Fruit fly (Drosophila melanogaster) whole organism, embryonic: ENCODE data around the gene CG2247.
A peak's percentile ranks its signal among the peaks of the same experiment; 100 is the strongest.

Experiments used
- Awh ChIP-seq: fragments of 200-800 bp; sonication (Bioruptor generic); IDR thresholded peaks from 2 replicates; pipeline ENCODE4, ENCODE4 v1.3.6; 2022; ENCODE audit warnings: missing biosample characterization, missing genetic modification characterization
- Bgb ChIP-seq: fragments of 200-800 bp; sonication (Bioruptor generic); IDR thresholded peaks from 2 replicates; pipeline ENCODE4 v1.3.6; 2022; ENCODE audit warnings: missing biosample characterization, missing genetic modification characterization; ENCODE audit not compliant: partially characterized antibody
- C15 ChIP-seq: fragments of 200-800 bp; sonication (Bioruptor generic); IDR thresholded peaks from 3 replicates; pipeline ENCODE4 v1.3.6; 2022; ENCODE audit warnings: missing biosample characterization, missing genetic modification characterization
- CG10979 ChIP-seq: fragments of 200-800 bp; sonication (Bioruptor generic); optimal IDR thresholded peaks from 2 replicates; lab custom pipeline; 2018; ENCODE audit warnings: missing biosample characterization, mild to moderate bottlenecking, missing genetic modification characterization, moderate library complexity
- CG11560 ChIP-seq: fragments of 200-800 bp; sonication (Bioruptor generic); IDR thresholded peaks from 3 replicates; pipeline ENCODE4 v1.3.6; 2022; ENCODE audit warnings: missing biosample characterization, missing genetic modification characterization
- CG12942 ChIP-seq: fragments of 200-800 bp; sonication (Bioruptor generic); optimal IDR thresholded peaks from 3 replicates; lab custom pipeline; 2016; ENCODE audit warnings: missing biosample characterization, missing genetic modification characterization
- CG13624 ChIP-seq: fragments of 200-800 bp; sonication (Bioruptor generic); optimal IDR thresholded peaks from 2 replicates; lab custom pipeline; 2016; ENCODE audit warnings: missing biosample characterization, missing genetic modification characterization
- CG14667 ChIP-seq: fragments of 200-800 bp; sonication (Bioruptor generic); IDR thresholded peaks from 2 replicates; pipeline ENCODE4 v1.3.6; 2022; ENCODE audit warnings: missing biosample characterization, missing genetic modification characterization
- CG14965 ChIP-seq: fragments of 200-800 bp; sonication (Bioruptor generic); optimal IDR thresholded peaks from 2 replicates; lab custom pipeline; 2016; ENCODE audit warnings: missing biosample characterization, missing genetic modification characterization, borderline replicate concordance
- CG15073 ChIP-seq: fragments of 200-800 bp; sonication (Bioruptor generic); optimal IDR thresholded peaks from 2 replicates; lab custom pipeline; 2016; ENCODE audit warnings: missing biosample characterization, missing genetic modification characterization
- CG16813 ChIP-seq: fragments of 200-800 bp; sonication (Bioruptor generic); IDR thresholded peaks from 3 replicates; pipeline ENCODE4 v1.3.6; 2022; ENCODE audit warnings: missing biosample characterization, missing genetic modification characterization; ENCODE audit not compliant: partially characterized antibody
- CG16863 ChIP-seq: fragments of 200-800 bp; sonication (Bioruptor generic); optimal IDR thresholded peaks from 3 replicates; lab custom pipeline; 2016; ENCODE audit warnings: missing biosample characterization, missing genetic modification characterization
- CG17361 ChIP-seq: fragments of 200-800 bp; sonication (Bioruptor generic); IDR thresholded peaks from 3 replicates; pipeline ENCODE4 v1.3.6; 2022; ENCODE audit warnings: missing biosample characterization, missing genetic modification characterization
- CG18619 ChIP-seq: fragments of 200-800 bp; sonication (Bioruptor generic); optimal IDR thresholded peaks from 3 replicates; lab custom pipeline; 2017; ENCODE audit warnings: missing biosample characterization, mild to moderate bottlenecking, missing genetic modification characterization
- CG18764 ChIP-seq: fragments of 200-800 bp; sonication (Bioruptor generic); optimal IDR thresholded peaks from 3 replicates; lab custom pipeline; 2016; ENCODE audit warnings: missing biosample characterization, missing genetic modification characterization
- CG2889 ChIP-seq: fragments of 200-800 bp; sonication (Bioruptor generic); IDR thresholded peaks from 3 replicates; pipeline ENCODE4 v1.3.6; 2022; ENCODE audit warnings: missing biosample characterization, missing genetic modification characterization
- CG31224 ChIP-seq: fragments of 200-800 bp; sonication (Bioruptor generic); IDR thresholded peaks from 2 replicates; pipeline ENCODE4 v1.3.6; 2022; ENCODE audit warnings: missing biosample characterization, missing genetic modification characterization
- CG32532 ChIP-seq: fragments of 200-800 bp; sonication (Bioruptor generic); IDR thresholded peaks from 2 replicates; pipeline ENCODE4 v1.3.6; 2022; ENCODE audit warnings: missing biosample characterization, missing genetic modification characterization
- CG32772 ChIP-seq: fragments of 200-800 bp; sonication (Bioruptor generic); IDR thresholded peaks from 2 replicates; pipeline ENCODE4 v1.3.6; 2022; ENCODE audit warnings: missing biosample characterization, missing genetic modification characterization
- CG3847 ChIP-seq: fragments of 200-800 bp; sonication (Bioruptor generic); IDR thresholded peaks from 2 replicates; pipeline ENCODE4 v1.3.6; 2022; ENCODE audit warnings: missing biosample characterization, missing genetic modification characterization
- CG4730 ChIP-seq: fragments of 200-800 bp; sonication (Bioruptor generic); IDR thresholded peaks from 2 replicates; pipeline ENCODE4 v1.3.6; 2022; ENCODE audit warnings: missing biosample characterization, missing genetic modification characterization
- CG4820 ChIP-seq: fragments of 200-800 bp; sonication (Bioruptor generic); optimal IDR thresholded peaks from 3 replicates; lab custom pipeline; 2016; ENCODE audit warnings: missing biosample characterization, missing genetic modification characterization
- CG6272 ChIP-seq: fragments of 200-800 bp; sonication (Bioruptor generic); IDR thresholded peaks from 2 replicates; pipeline ENCODE4 v1.3.6; 2022; ENCODE audit warnings: missing biosample characterization, missing genetic modification characterization
- CG7357 ChIP-seq: fragments of 200-800 bp; sonication (Bioruptor generic); IDR thresholded peaks from 3 replicates; pipeline ENCODE4 v1.3.6; 2022; ENCODE audit warnings: missing biosample characterization, missing genetic modification characterization
- CG8290 ChIP-seq, 3 experiments: fragments of 200-800 bp; sonication (Bioruptor generic); optimal IDR thresholded peaks; 2 replicates each; lab custom pipeline; 2016 to 2019; ENCODE audit warnings: missing biosample characterization in 3 of 3, missing genetic modification characterization in 3 of 3, mild to moderate bottlenecking in 2 of 3, moderate library complexity in 1 of 3
- CG8388 ChIP-seq: fragments of 200-800 bp; sonication (Bioruptor generic); optimal IDR thresholded peaks from 2 replicates; lab custom pipeline; 2019; ENCODE audit warnings: missing biosample characterization, mild to moderate bottlenecking, missing genetic modification characterization, moderate library complexity
- CG9609 ChIP-seq: fragments of 200-800 bp; sonication (Bioruptor generic); optimal IDR thresholded peaks from 3 replicates; lab custom pipeline; 2016; ENCODE audit warnings: missing biosample characterization, missing genetic modification characterization
- ERR ChIP-seq: fragments of 200-800 bp; sonication (Bioruptor generic); optimal IDR thresholded peaks from 2 replicates; lab custom pipeline; 2016; ENCODE audit warnings: missing biosample characterization, missing genetic modification characterization
- Fer2 ChIP-seq: fragments of 200-800 bp; sonication (Bioruptor generic); optimal IDR thresholded peaks from 2 replicates; lab custom pipeline; 2018; ENCODE audit warnings: missing biosample characterization, mild to moderate bottlenecking, missing genetic modification characterization, moderate library complexity
- Hmr ChIP-seq: fragments of 200-800 bp; sonication (Bioruptor generic); optimal IDR thresholded peaks from 3 replicates; lab custom pipeline; 2017; ENCODE audit warnings: mild to moderate bottlenecking, missing biosample characterization, missing genetic modification reagents, missing genetic modification characterization
- Lhr ChIP-seq: fragments of 200-800 bp; sonication (Bioruptor generic); optimal IDR thresholded peaks from 3 replicates; lab custom pipeline; 2017; ENCODE audit warnings: mild to moderate bottlenecking, missing biosample characterization, missing genetic modification reagents, missing genetic modification characterization
- MTF-1 ChIP-seq: fragments of 200-800 bp; sonication (Bioruptor generic); optimal IDR thresholded peaks from 2 replicates; lab custom pipeline; 2018; ENCODE audit warnings: missing biosample characterization, mild to moderate bottlenecking, missing genetic modification characterization, borderline replicate concordance
- Myb ChIP-seq: fragments of 200-800 bp; sonication (Bioruptor generic); optimal IDR thresholded peaks from 2 replicates; lab custom pipeline; 2016; ENCODE audit warnings: missing biosample characterization, missing genetic modification characterization
- Nf-YC ChIP-seq: fragments of 200-800 bp; optimal IDR thresholded peaks from 3 replicates; lab custom pipeline; 2019; ENCODE audit warnings: missing biosample characterization, mild to moderate bottlenecking, missing genetic modification characterization, moderate library complexity
- Poxn ChIP-seq: fragments of 200-800 bp; sonication (Bioruptor generic); IDR thresholded peaks from 2 replicates; pipeline ENCODE4 v1.3.6; 2022; ENCODE audit warnings: missing biosample characterization, missing genetic modification characterization
- Ptx1 ChIP-seq: fragments of 200-800 bp; sonication (Bioruptor generic); IDR thresholded peaks from 2 replicates; pipeline ENCODE4 v1.3.6; 2022; ENCODE audit warnings: missing biosample characterization, missing genetic modification characterization
- Xrp1 ChIP-seq: fragments of 200-800 bp; sonication (Bioruptor generic); IDR thresholded peaks from 2 replicates; pipeline ENCODE4 v1.3.6; 2022; ENCODE audit warnings: missing biosample characterization, missing genetic modification characterization
- abd-A ChIP-seq: fragments of 200-800 bp; sonication (Bioruptor generic); optimal IDR thresholded peaks from 3 replicates; lab custom pipeline; 2019; ENCODE audit warnings: missing biosample characterization, mild to moderate bottlenecking, missing genetic modification characterization, moderate library complexity
- btn ChIP-seq: fragments of 200-800 bp; sonication (Bioruptor generic); optimal IDR thresholded peaks from 2 replicates; lab custom pipeline; 2016; ENCODE audit warnings: missing biosample characterization, missing genetic modification characterization
- disco-r ChIP-seq: fragments of 200-800 bp; sonication (Bioruptor generic); optimal IDR thresholded peaks from 2 replicates; lab custom pipeline; 2016; ENCODE audit warnings: missing biosample characterization, missing genetic modification characterization
- kah ChIP-seq: fragments of 200-800 bp; sonication (Bioruptor generic); optimal IDR thresholded peaks from 2 replicates; lab custom pipeline; 2018; ENCODE audit warnings: missing biosample characterization, mild to moderate bottlenecking, missing genetic modification characterization
- oc ChIP-seq: fragments of 200-800 bp; sonication (Bioruptor generic); optimal IDR thresholded peaks from 2 replicates; lab custom pipeline; 2018; ENCODE audit warnings: missing biosample characterization, mild to moderate bottlenecking, missing genetic modification characterization, moderate library complexity
- onecut ChIP-seq: fragments of 200-800 bp; sonication (Bioruptor generic); IDR thresholded peaks from 2 replicates; pipeline ENCODE4 v1.3.6; 2022; ENCODE audit warnings: missing biosample characterization, missing genetic modification characterization
- prd ChIP-seq, 3 experiments: fragments of >200 bp in 2 of 3; fragments of 200-800 bp in 1 of 3; sonication (Bioruptor generic) in 1 of 3; optimal IDR thresholded peaks in 2 of 3; IDR thresholded peaks in 1 of 3; 2 replicates in 2 of 3; 3 replicates in 1 of 3; pipeline versions ENCODE4 v1.3.6 to Lab custom; 2017 to 2022; ENCODE audit warnings: missing biosample characterization in 1 of 3, missing genetic modification characterization in 1 of 3
- row ChIP-seq: fragments of 200-800 bp; sonication (Bioruptor generic); IDR thresholded peaks from 3 replicates; pipeline ENCODE4 v1.3.6; 2022; ENCODE audit warnings: missing biosample characterization, missing genetic modification characterization
- so ChIP-seq: fragments of 200-800 bp; sonication (Bioruptor generic); IDR thresholded peaks from 3 replicates; pipeline ENCODE4 v1.3.6; 2022; ENCODE audit warnings: missing biosample characterization, missing genetic modification characterization
- sob ChIP-seq: fragments of 200-800 bp; sonication (Bioruptor generic); IDR thresholded peaks from 2 replicates; pipeline ENCODE4 v1.3.6; 2022; ENCODE audit warnings: missing biosample characterization, missing genetic modification characterization
- stwl ChIP-seq: fragments of 200-800 bp; sonication (Bioruptor generic); optimal IDR thresholded peaks from 3 replicates; lab custom pipeline; 2018; ENCODE audit warnings: missing biosample characterization, mild to moderate bottlenecking, missing genetic modification characterization, moderate library complexity
- sug ChIP-seq: fragments of 200-800 bp; optimal IDR thresholded peaks from 2 replicates; lab custom pipeline; 2019; ENCODE audit warnings: missing biosample characterization, mild to moderate bottlenecking, missing genetic modification characterization, moderate library complexity
- unc-4 ChIP-seq: fragments of 200-800 bp; sonication (Bioruptor generic); IDR thresholded peaks from 2 replicates; pipeline ENCODE4 v1.3.6; 2022; ENCODE audit warnings: missing biosample characterization, missing genetic modification characterization; ENCODE audit not compliant: partially characterized antibody
- z ChIP-seq: fragments of 200-800 bp; sonication (Bioruptor generic); IDR thresholded peaks from 3 replicates; pipeline ENCODE4 v1.3.6; 2022; ENCODE audit warnings: missing biosample characterization, missing genetic modification characterization

CG2247 gene

DNA sequence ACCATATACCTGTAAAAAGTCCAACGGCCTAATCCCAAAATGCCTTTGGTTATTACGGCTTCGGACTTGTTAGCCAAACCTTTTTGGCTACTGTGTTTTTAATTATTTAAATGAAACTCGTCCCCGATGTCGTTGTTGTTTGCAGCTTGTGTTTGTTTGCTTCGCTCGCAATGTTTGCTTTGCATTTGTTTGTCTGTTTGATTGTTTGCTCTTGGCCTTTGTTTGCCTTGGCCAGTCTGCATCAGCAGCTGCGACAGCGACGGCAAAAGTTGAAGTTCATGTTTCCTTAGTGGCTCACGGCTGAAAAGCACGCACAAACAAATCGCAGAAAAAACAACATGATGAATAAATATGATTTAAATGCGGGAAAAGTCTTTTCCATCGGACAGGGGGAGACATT is 49.0 kb upstream of the CG2247 start (continued):
- TF ChIP-seq CG8290 (GFP tag; optimal IDR thresholded peaks at IDR 0.05; lab: Kevin White, UChicago) = no peak
- TF ChIP-seq CG8290 (tag; optimal IDR thresholded peaks at IDR 0.05; lab: Kevin White, UChicago) = peak in 1 of 2 experiments; percentile 50
- no peak for TF ChIP-seq CG12942
- peak; percentile 34; the same call in 1 of the 2 replicates for TF ChIP-seq Xrp1 (GFP tag; lab: Robert Waterston, UW)
- TF ChIP-seq CG32532 (GFP tag; lab: Robert Waterston, UW) = no peak
- no peak for TF ChIP-seq Poxn (GFP tag; lab: Robert Waterston, UW)
- TF ChIP-seq CG32772 (GFP tag; lab: Robert Waterston, UW) = no peak
- TF ChIP-seq CG18619 = no peak
- peak; percentile 36; the same call in 1 of the 2 replicates for TF ChIP-seq onecut (GFP tag; lab: Robert Waterston, UW)
- no peak for TF ChIP-seq unc-4 (GFP tag; lab: Robert Waterston, UW)
- TF ChIP-seq so (GFP tag; lab: Robert Waterston, UW) = peak; percentile 60; the same call in 2 of the 3 replicates
- TF ChIP-seq CG16813 (GFP tag; lab: Robert Waterston, UW) = no peak
- TF ChIP-seq kah = no peak
- no peak for TF ChIP-seq CG6272
- TF ChIP-seq MTF-1 (GFP tag; lab: Kevin White, UChicago) = peak; percentile 53
- no peak for TF ChIP-seq CG3847 (GFP tag; lab: Robert Waterston, UW)
- TF ChIP-seq CG17361 (GFP tag; lab: Robert Waterston, UW) = 0 out of 3 replicates have a peak, but pooled peaks have one; percentile 16
- no peak for TF ChIP-seq stwl (tag; lab: Kevin White, UChicago)
- TF ChIP-seq CG14667 (GFP tag; lab: Robert Waterston, UW) = no peak
- TF ChIP-seq disco-r (GFP tag; lab: Kevin White, UChicago) = no peak
- TF ChIP-seq C15 = no peak
- no peak for TF ChIP-seq CG4820 (GFP tag; lab: Kevin White, UChicago)
- no peak for TF ChIP-seq sug (tag; lab: Kevin White, UChicago)
- no peak for TF ChIP-seq Lhr (GFP tag; lab: Kevin White, UChicago)
- no peak for TF ChIP-seq CG31224 (GFP tag; lab: Robert Waterston, UW)
- TF ChIP-seq CG11560 = no peak
- TF ChIP-seq row = no peak
- TF ChIP-seq abd-A (tag; lab: Kevin White, UChicago) = no peak
- no peak for TF ChIP-seq CG14965 (GFP tag; lab: Kevin White, UChicago)
- no peak for TF ChIP-seq CG9609 (GFP tag; lab: Kevin White, UChicago)
- TF ChIP-seq CG10979 (tag; lab: Kevin White, UChicago) = no peak
- TF ChIP-seq ERR (GFP tag; lab: Kevin White, UChicago) = no peak
- no peak for TF ChIP-seq Myb (GFP tag; lab: Kevin White, UChicago)
- no peak for TF ChIP-seq CG7357 (GFP tag; lab: Robert Waterston, UW)
- TF ChIP-seq sob (GFP tag; lab: Robert Waterston, UW) = no peak
- TF ChIP-seq CG4730 = no peak
- no peak for TF ChIP-seq Bgb (GFP tag; lab: Robert Waterston, UW)
- TF ChIP-seq Nf-YC (tag; lab: Kevin White, UChicago) = no peak
- no peak for TF ChIP-seq z (GFP tag; lab: Robert Waterston, UW)
- no peak for TF ChIP-seq CG15073 (GFP tag; lab: Kevin White, UChicago)
- TF ChIP-seq btn (GFP tag; lab: Kevin White, UChicago) = no peak
- peak; percentile 10 for TF ChIP-seq CG18764 (GFP tag; lab: Kevin White, UChicago)
- TF ChIP-seq Awh (GFP tag; lab: Robert Waterston, UW) = peak; percentile 67; the same call in 1 of the 2 replicates
- no peak for TF ChIP-seq Fer2 (tag; lab: Kevin White, UChicago)
- TF ChIP-seq CG16863 (GFP tag; lab: Kevin White, UChicago) = no peak
- TF ChIP-seq CG13624 (GFP tag; lab: Kevin White, UChicago) = no peak
- peak; percentile 38 for TF ChIP-seq Hmr (GFP tag; lab: Kevin White, UChicago)
- TF ChIP-seq CG8388 (GFP tag; lab: Kevin White, UChicago) = peak; percentile 1
- no peak for TF ChIP-seq CG2889 (GFP tag; lab: Robert Waterston, UW)
- no peak for TF ChIP-seq prd (optimal IDR thresholded peaks at IDR 0.05; lab: Kevin White, UChicago)
- no peak for TF ChIP-seq prd (GFP tag; IDR thresholded peaks at IDR 0.05; lab: Robert Waterston, UW)
- TF ChIP-seq oc (tag; lab: Kevin White, UChicago) = peak; percentile 52
- no peak for TF ChIP-seq Ptx1 (GFP tag; lab: Robert Waterston, UW)
